Fruit fly (Drosophila melanogaster) whole organism, embryonic: ENCODE results near the gene CG33107.

Source experiments
- Asciz ChIP-seq: fragments of 200-800 bp; sonication (Bioruptor generic); optimal IDR thresholded peaks from 2 replicates; lab custom pipeline; 2017; ENCODE audit warnings: missing biosample characterization, mild to moderate bottlenecking, missing genetic modification characterization, missing genetic modification reagents
- CG10654 ChIP-seq: fragments of 200-800 bp; sonication (Bioruptor generic); optimal IDR thresholded peaks from 2 replicates; lab custom pipeline; 2016; ENCODE audit warnings: missing biosample characterization, missing genetic modification characterization
- CG11504 ChIP-seq: fragments of 200-800 bp; sonication (Bioruptor generic); optimal IDR thresholded peaks from 3 replicates; lab custom pipeline; 2019; ENCODE audit warnings: missing biosample characterization, mild to moderate bottlenecking, missing genetic modification characterization, moderate library complexity
- CG12104 ChIP-seq: fragments of 200-800 bp; sonication (Bioruptor generic); optimal IDR thresholded peaks from 3 replicates; lab custom pipeline; 2016; ENCODE audit warnings: missing biosample characterization, missing genetic modification characterization
- CG12236 ChIP-seq: fragments of 200-800 bp; sonication (Bioruptor generic); optimal IDR thresholded peaks from 2 replicates; lab custom pipeline; 2016; ENCODE audit warnings: missing biosample characterization, missing genetic modification characterization
- CG12391 ChIP-seq: fragments of 200-800 bp; sonication (Bioruptor generic); optimal IDR thresholded peaks from 3 replicates; lab custom pipeline; 2018; ENCODE audit warnings: missing biosample characterization, mild to moderate bottlenecking, missing genetic modification characterization, moderate library complexity
- CG12659 ChIP-seq: fragments of 200-800 bp; sonication (Bioruptor generic); optimal IDR thresholded peaks from 3 replicates; lab custom pipeline; 2017; ENCODE audit warnings: mild to moderate bottlenecking, missing biosample characterization, missing genetic modification reagents, missing genetic modification characterization
- CG14050 ChIP-seq: fragments of 200-800 bp; sonication (Bioruptor generic); IDR thresholded peaks from 3 replicates; pipeline ENCODE4 v1.3.6; 2022; ENCODE audit warnings: missing biosample characterization, missing genetic modification characterization
- CG15011 ChIP-seq: fragments of 200-800 bp; sonication (Bioruptor generic); optimal IDR thresholded peaks from 3 replicates; lab custom pipeline; 2018; ENCODE audit warnings: missing biosample characterization, mild to moderate bottlenecking, missing genetic modification characterization
- CG15601 ChIP-seq: fragments of 200-800 bp; sonication (Bioruptor generic); optimal IDR thresholded peaks from 3 replicates; lab custom pipeline; 2019; ENCODE audit warnings: missing biosample characterization, mild to moderate bottlenecking, missing genetic modification characterization, moderate library complexity
- CG17328 ChIP-seq: fragments of 200-800 bp; sonication (Bioruptor generic); IDR thresholded peaks from 2 replicates; pipeline ENCODE4 v1.3.6; 2022; ENCODE audit warnings: missing biosample characterization, missing genetic modification characterization
- CG17568 ChIP-seq: fragments of 200-800 bp; sonication (Bioruptor generic); optimal IDR thresholded peaks from 2 replicates; lab custom pipeline; 2018; ENCODE audit warnings: missing biosample characterization, mild to moderate bottlenecking, missing genetic modification characterization, moderate library complexity
- CG17802 ChIP-seq: fragments of 200-800 bp; sonication (Bioruptor generic); optimal IDR thresholded peaks from 2 replicates; lab custom pipeline; 2018; ENCODE audit warnings: missing biosample characterization, mild to moderate bottlenecking, missing genetic modification characterization, moderate library complexity
- CG2712 ChIP-seq: fragments of 200-800 bp; optimal IDR thresholded peaks from 3 replicates; lab custom pipeline; 2019; ENCODE audit warnings: missing biosample characterization, mild to moderate bottlenecking, missing genetic modification characterization, moderate library complexity
- CG3407 ChIP-seq: fragments of 200-800 bp; sonication (Bioruptor generic); optimal IDR thresholded peaks from 2 replicates; lab custom pipeline; 2018; ENCODE audit warnings: missing biosample characterization, mild to moderate bottlenecking, missing genetic modification characterization
- CG4360 ChIP-seq: fragments of 200-800 bp; sonication (Bioruptor generic); IDR thresholded peaks from 2 replicates; pipeline ENCODE4 v1.3.6; 2022; ENCODE audit warnings: missing biosample characterization, missing genetic modification characterization
- CG4707 ChIP-seq: fragments of 200-800 bp; sonication (Bioruptor generic); optimal IDR thresholded peaks from 2 replicates; lab custom pipeline; 2018; ENCODE audit warnings: missing biosample characterization, mild to moderate bottlenecking, missing genetic modification characterization, moderate library complexity
- CG5180 ChIP-seq: fragments of 200-800 bp; sonication (Bioruptor generic); optimal IDR thresholded peaks from 3 replicates; lab custom pipeline; 2017; ENCODE audit warnings: missing biosample characterization, missing genetic modification characterization, mild to moderate bottlenecking, moderate library complexity, missing genetic modification reagents
- CG6765 ChIP-seq: fragments of 200-800 bp; sonication (Bioruptor generic); optimal IDR thresholded peaks from 3 replicates; lab custom pipeline; 2017; ENCODE audit warnings: missing biosample characterization, mild to moderate bottlenecking, missing genetic modification characterization
- CG6813 ChIP-seq: fragments of 200-800 bp; sonication (Bioruptor generic); optimal IDR thresholded peaks from 2 replicates; lab custom pipeline; 2017; ENCODE audit warnings: missing biosample characterization, missing genetic modification characterization, mild to moderate bottlenecking, moderate library complexity, missing genetic modification reagents
- CG7987 ChIP-seq: fragments of 200-800 bp; sonication (Bioruptor generic); optimal IDR thresholded peaks from 2 replicates; lab custom pipeline; 2018; ENCODE audit warnings: missing biosample characterization, mild to moderate bottlenecking, missing genetic modification characterization, moderate library complexity
- CHES-1-like ChIP-seq: fragments of 200-800 bp; sonication (Bioruptor generic); optimal IDR thresholded peaks from 2 replicates; lab custom pipeline; 2016; ENCODE audit warnings: missing biosample characterization, missing genetic modification characterization
- Chrac-16 ChIP-seq: fragments of 200-800 bp; sonication (Bioruptor generic); optimal IDR thresholded peaks from 3 replicates; lab custom pipeline; 2016; ENCODE audit warnings: missing biosample characterization, missing genetic modification characterization
- Drgx ChIP-seq: fragments of 200-800 bp; sonication (Bioruptor generic); IDR thresholded peaks from 2 replicates; pipeline ENCODE4 v1.3.6; 2022; ENCODE audit warnings: missing biosample characterization, missing genetic modification characterization
- HHEX ChIP-seq: fragments of 200-800 bp; sonication (Bioruptor generic); optimal IDR thresholded peaks from 3 replicates; lab custom pipeline; 2017; ENCODE audit warnings: missing biosample characterization, mild to moderate bottlenecking, missing genetic modification characterization, missing genetic modification reagents
- Meics ChIP-seq: fragments of 200-800 bp; sonication (Bioruptor generic); optimal IDR thresholded peaks from 2 replicates; lab custom pipeline; 2017; ENCODE audit warnings: missing biosample characterization, mild to moderate bottlenecking, missing genetic modification characterization
- Mrtf ChIP-seq: fragments of 200-800 bp; sonication (Bioruptor generic); IDR thresholded peaks from 3 replicates; pipeline ENCODE4 v1.3.6; 2022; ENCODE audit warnings: missing biosample characterization, missing genetic modification characterization
- NK7.1 ChIP-seq: fragments of 200-800 bp; sonication (Bioruptor generic); optimal IDR thresholded peaks from 3 replicates; lab custom pipeline; 2016; ENCODE audit warnings: missing biosample characterization, missing genetic modification characterization
- Ssrp ChIP-seq: fragments of 200-800 bp; sonication (Bioruptor generic); optimal IDR thresholded peaks from 2 replicates; lab custom pipeline; 2018; ENCODE audit warnings: missing biosample characterization, mild to moderate bottlenecking, missing genetic modification characterization, moderate library complexity
- TFAM ChIP-seq: fragments of 200-800 bp; sonication (Bioruptor generic); optimal IDR thresholded peaks from 2 replicates; lab custom pipeline; 2017; ENCODE audit warnings: missing biosample characterization, missing genetic modification characterization, inconsistent platforms
- bcd ChIP-seq: fragments of 200-800 bp; sonication (Bioruptor generic); optimal IDR thresholded peaks from 2 replicates; lab custom pipeline; 2017; ENCODE audit warnings: missing biosample characterization, mild to moderate bottlenecking, missing genetic modification characterization
- btn ChIP-seq: fragments of 200-800 bp; sonication (Bioruptor generic); optimal IDR thresholded peaks from 2 replicates; lab custom pipeline; 2016; ENCODE audit warnings: missing biosample characterization, missing genetic modification characterization
- dmrt99B ChIP-seq: fragments of 200-800 bp; sonication (Bioruptor generic); optimal IDR thresholded peaks from 2 replicates; lab custom pipeline; 2018; ENCODE audit warnings: missing biosample characterization, mild to moderate bottlenecking, missing genetic modification characterization, moderate library complexity
- dpn ChIP-seq, 2 experiments: fragments of 200-800 bp; sonication (Bioruptor generic); optimal IDR thresholded peaks; 3 replicates each; lab custom pipeline; 2016; ENCODE audit warnings: missing biosample characterization in 2 of 2, missing genetic modification characterization in 2 of 2
- fd96Cb ChIP-seq: fragments of 200-800 bp; sonication (Bioruptor generic); optimal IDR thresholded peaks from 2 replicates; lab custom pipeline; 2018; ENCODE audit warnings: missing biosample characterization, mild to moderate bottlenecking, missing genetic modification characterization, moderate library complexity
- gce ChIP-seq: fragments of 200-800 bp; sonication (Bioruptor generic); IDR thresholded peaks from 3 replicates; pipeline ENCODE4 v1.3.6; 2022; ENCODE audit warnings: missing biosample characterization, missing genetic modification characterization
- gem ChIP-seq: fragments of 200-800 bp; sonication (Bioruptor generic); optimal IDR thresholded peaks from 2 replicates; lab custom pipeline; 2019; ENCODE audit warnings: missing biosample characterization, mild to moderate bottlenecking, missing genetic modification characterization, moderate library complexity
- gro ChIP-seq: fragments of 200-800 bp; sonication (Bioruptor generic); optimal IDR thresholded peaks from 2 replicates; lab custom pipeline; 2016; ENCODE audit warnings: missing biosample characterization, missing genetic modification characterization
- gt ChIP-seq: fragments of 200-800 bp; sonication (Bioruptor generic); IDR thresholded peaks from 2 replicates; pipeline ENCODE4 v1.3.6; 2022; ENCODE audit warnings: missing biosample characterization, missing genetic modification characterization
- ken ChIP-seq: fragments of 200-800 bp; sonication (Bioruptor generic); IDR thresholded peaks from 3 replicates; pipeline ENCODE4 v1.3.6; 2022; ENCODE audit warnings: missing biosample characterization, missing genetic modification characterization
- lola ChIP-seq, 3 experiments: fragments of >200 bp in 2 of 3; fragments of 200-800 bp in 1 of 3; sonication (Bioruptor generic) in 1 of 3; optimal IDR thresholded peaks; 2 replicates each; lab custom pipeline; 2017 to 2019; ENCODE audit warnings: missing biosample characterization in 3 of 3, missing genetic modification characterization in 3 of 3, mild to moderate bottlenecking in 1 of 3, moderate library complexity in 1 of 3
- nau ChIP-seq: fragments of 200-800 bp; sonication (Bioruptor generic); optimal IDR thresholded peaks from 3 replicates; lab custom pipeline; 2017; ENCODE audit warnings: missing biosample characterization, mild to moderate bottlenecking, missing genetic modification characterization, missing genetic modification reagents
- nerfin-1 ChIP-seq: fragments of 200-800 bp; sonication (Bioruptor generic); optimal IDR thresholded peaks from 3 replicates; lab custom pipeline; 2019; ENCODE audit warnings: missing biosample characterization, mild to moderate bottlenecking, missing genetic modification characterization, moderate library complexity
- nmo ChIP-seq: fragments of 200-800 bp; sonication (Bioruptor generic); optimal IDR thresholded peaks from 2 replicates; lab custom pipeline; 2018; ENCODE audit warnings: missing biosample characterization, mild to moderate bottlenecking, missing genetic modification characterization, moderate library complexity
- oc ChIP-seq: fragments of 200-800 bp; sonication (Bioruptor generic); optimal IDR thresholded peaks from 2 replicates; lab custom pipeline; 2018; ENCODE audit warnings: missing biosample characterization, mild to moderate bottlenecking, missing genetic modification characterization, moderate library complexity
- ro ChIP-seq: fragments of 200-800 bp; sonication (Bioruptor generic); IDR thresholded peaks from 2 replicates; pipeline ENCODE4 v1.3.6; 2022; ENCODE audit warnings: missing biosample characterization, missing genetic modification characterization
- scrt ChIP-seq: fragments of 200-800 bp; sonication (Bioruptor generic); optimal IDR thresholded peaks from 2 replicates; lab custom pipeline; 2018; ENCODE audit warnings: missing biosample characterization, mild to moderate bottlenecking, missing genetic modification characterization, moderate library complexity
- so ChIP-seq: fragments of 200-800 bp; sonication (Bioruptor generic); IDR thresholded peaks from 3 replicates; pipeline ENCODE4 v1.3.6; 2022; ENCODE audit warnings: missing biosample characterization, missing genetic modification characterization
- vfl ChIP-seq: fragments of 200-800 bp; sonication (Bioruptor generic); optimal IDR thresholded peaks from 2 replicates; lab custom pipeline; 2016; ENCODE audit warnings: missing biosample characterization, missing genetic modification characterization
- zfh2 ChIP-seq: fragments of 200-800 bp; sonication (Bioruptor generic); optimal IDR thresholded peaks from 2 replicates; lab custom pipeline; 2016; ENCODE audit warnings: missing biosample characterization, missing genetic modification characterization

Gene CG33107

DNA sequence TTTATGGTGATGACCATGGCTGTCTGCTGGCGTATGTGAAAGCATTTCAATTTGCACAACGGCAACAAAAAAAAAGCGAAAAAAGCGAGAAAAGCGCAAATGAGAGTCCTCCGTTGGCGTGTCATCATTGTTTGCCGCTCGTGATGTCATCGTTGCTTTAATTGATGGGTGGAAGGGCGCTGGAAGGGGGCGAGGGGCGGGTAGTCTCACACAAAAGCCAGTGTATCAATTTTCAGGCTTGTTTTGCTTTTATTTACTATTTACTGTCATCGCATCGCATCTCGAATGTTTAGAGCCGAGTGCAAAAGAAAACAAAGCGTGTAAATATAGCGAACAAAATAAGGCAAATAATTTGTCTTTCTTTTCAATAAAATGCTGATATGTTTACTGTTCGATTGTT is 4.8 kb upstream of the CG33107 start (continued):
- TF ChIP-seq CG15011 (GFP tag; lab: Kevin White, UChicago) (peak; percentile 25), CG6813 (GFP tag; lab: Kevin White, UChicago) (peak; percentile 72), CG11504 (peak; percentile 65), Ssrp (tag; lab: Kevin White, UChicago) (peak; percentile 12), CG10654 (GFP tag; lab: Kevin White, UChicago) (peak; percentile 16), gt (GFP tag; lab: Robert Waterston, UW) (no peak), nmo (GFP tag; lab: Kevin White, UChicago) (peak; percentile 30), ken (GFP tag; lab: Robert Waterston, UW) (no peak), CG3407 (peak; percentile 75), gro (GFP tag; lab: Kevin White, UChicago) (no peak), fd96Cb (tag; lab: Kevin White, UChicago) (peak; percentile 59), nerfin-1 (peak; percentile 44), NK7.1 (no peak), CG17328 (GFP tag; lab: Robert Waterston, UW) (no peak), zfh2 (GFP tag; lab: Kevin White, UChicago) (no peak), bcd (peak; percentile 14), CG12236 (peak; percentile 7), dmrt99B (peak; percentile 69), CG17802 (tag; lab: Kevin White, UChicago) (peak; percentile 26), Drgx (GFP tag; lab: Robert Waterston, UW) (peak; percentile 42; the same call in 1 of the 2 replicates), CG17568 (GFP tag; lab: Kevin White, UChicago) (peak; percentile 80), CG4360 (0 out of 2 replicates have a peak, but pooled peaks have one; percentile 33), ro (GFP tag; lab: Robert Waterston, UW) (no peak), Asciz (GFP tag; lab: Kevin White, UChicago) (peak; percentile 85), CG12659 (GFP tag; lab: Kevin White, UChicago) (peak; percentile 10), gce (0 out of 3 replicates have a peak, but pooled peaks have one; percentile 52), lola (GFP tag; optimal IDR thresholded peaks at IDR 0.05; lab: Kevin White, UChicago) (peak in 1 of 3 experiments; percentile 42), btn (GFP tag; lab: Kevin White, UChicago) (no peak), Chrac-16 (no peak), oc (peak; percentile 48), so (GFP tag; lab: Robert Waterston, UW) (no peak), CG6765 (GFP tag; lab: Kevin White, UChicago) (peak; percentile 21), CG14050 (GFP tag; lab: Robert Waterston, UW) (no peak), vfl (GFP tag; lab: Kevin White, UChicago) (no peak), CG12391 (tag; lab: Kevin White, UChicago) (peak; percentile 29), TFAM (GFP tag; lab: Kevin White, UChicago) (peak; percentile 39), CG7987 (peak; percentile 77), CG15601 (tag; lab: Kevin White, UChicago) (peak; percentile 51), CG5180 (GFP tag; lab: Kevin White, UChicago) (peak; percentile 45), scrt (GFP tag; lab: Kevin White, UChicago) (peak; percentile 6), Mrtf (GFP tag; lab: Robert Waterston, UW) (peak; percentile 31; the same call in 1 of the 3 replicates), CG12104 (GFP tag; lab: Kevin White, UChicago) (peak; percentile 41), CG2712 (tag; lab: Kevin White, UChicago) (peak; percentile 45), HHEX (GFP tag; lab: Kevin White, UChicago) (peak; percentile 40), gem (peak; percentile 64), dpn (GFP tag; optimal IDR thresholded peaks at IDR 0.05; lab: Kevin White, UChicago) (peak in 1 of 2 experiments; percentile 6), CHES-1-like (GFP tag; lab: Kevin White, UChicago) (no peak), nau (GFP tag; lab: Kevin White, UChicago) (peak; percentile 69), CG4707 (GFP tag; lab: Kevin White, UChicago) (peak; percentile 22), Meics (GFP tag; lab: Kevin White, UChicago) (peak; percentile 18)
